Fruit fly (Drosophila melanogaster) Kc167 (cell line): ENCODE results near the gene Dad.

ENCODE experiments used
- Myc ChIP-seq: fragments of >200 bp; optimal IDR thresholded peaks from 2 replicates; lab custom pipeline; 2017; ENCODE audit warnings: missing external identifiers
- insv ChIP-seq: fragments of >200 bp; optimal IDR thresholded peaks from 3 replicates; lab custom pipeline; 2018; ENCODE audit warnings: missing external identifiers
- psq ChIP-seq: fragments of >200 bp; optimal IDR thresholded peaks from 2 replicates; lab custom pipeline; 2017; ENCODE audit warnings: missing external identifiers

- no peak for TF ChIP-seq insv (lab: Kevin White, UChicago)
- no peak for TF ChIP-seq psq (lab: Kevin White, UChicago)
- TF ChIP-seq Myc (lab: Kevin White, UChicago): no peak
Observed at dm6 chr3R:17042838-17043569, 10.8 kb upstream of the Dad start, which contains the start of the genes bdwf and Patr-1.
